Worm (Caenorhabditis elegans) whole organism, late embryonic: ENCODE measurements around the gene C34E11.4.
A peak's percentile ranks its signal among the peaks of the same experiment; 100 is the strongest.

ENCODE experiments used
- C38D4.7 ChIP-seq: fragments of 200-800 bp; sonication (Bioruptor generic); optimal IDR thresholded peaks from 2 replicates; lab custom pipeline; 2018; ENCODE audit warnings: mild to moderate bottlenecking, missing genetic modification characterization, moderate library complexity, missing compliant biosample characterization
- F13H6.1 ChIP-seq: sonication (generic microtip); optimal IDR thresholded peaks from 2 replicates; lab custom pipeline; 2016; ENCODE audit warnings: missing genetic modification characterization, missing compliant biosample characterization
- K02D7.2 ChIP-seq: sonication (generic microtip); optimal IDR thresholded peaks from 2 replicates; lab custom pipeline; 2017; ENCODE audit warnings: mild to moderate bottlenecking, missing genetic modification characterization, missing compliant biosample characterization
- T23F11.4 ChIP-seq: fragments of 200-800 bp; sonication (Bioruptor generic); optimal IDR thresholded peaks from 2 replicates; lab custom pipeline; 2018; ENCODE audit warnings: mild to moderate bottlenecking, missing genetic modification characterization, missing compliant biosample characterization
- Y22D7AL.16 ChIP-seq: sonication (generic microtip); optimal IDR thresholded peaks from 2 replicates; lab custom pipeline; 2016; ENCODE audit warnings: missing genetic modification characterization, missing compliant biosample characterization
- ahr-1 ChIP-seq: sonication (generic microtip); optimal IDR thresholded peaks from 2 replicates; lab custom pipeline; 2016; ENCODE audit warnings: missing genetic modification characterization, missing compliant biosample characterization
- ceh-14 ChIP-seq: sonication (generic microtip); optimal IDR thresholded peaks from 2 replicates; lab custom pipeline; 2016; ENCODE audit warnings: missing genotype, missing genetic modification characterization, missing compliant biosample characterization
- ceh-18 ChIP-seq: sonication (generic microtip); optimal IDR thresholded peaks from 2 replicates; lab custom pipeline; 2016; ENCODE audit warnings: missing genetic modification characterization, missing compliant biosample characterization
- ceh-19 ChIP-seq: fragments of 200-800 bp; sonication (Bioruptor generic); optimal IDR thresholded peaks from 2 replicates; lab custom pipeline; 2018; ENCODE audit warnings: mild to moderate bottlenecking, missing genetic modification characterization, missing compliant biosample characterization
- ceh-2 ChIP-seq: sonication (generic microtip); optimal IDR thresholded peaks from 2 replicates; lab custom pipeline; 2016; ENCODE audit warnings: missing genotype, missing genetic modification characterization, missing compliant biosample characterization
- ceh-30 ChIP-seq: fragments of 150-350 bp; optimal IDR thresholded peaks from 2 replicates; lab custom pipeline; 2014; ENCODE audit warnings: missing biosample characterization, missing genetic modification characterization
- ceh-34 ChIP-seq: sonication (generic microtip); optimal IDR thresholded peaks from 2 replicates; lab custom pipeline; 2016; ENCODE audit warnings: mild to moderate bottlenecking, missing genetic modification characterization, missing compliant biosample characterization
- ceh-48 ChIP-seq: sonication (generic microtip); optimal IDR thresholded peaks from 2 replicates; lab custom pipeline; 2016; ENCODE audit warnings: missing genetic modification characterization, inconsistent platforms, missing compliant biosample characterization
- ceh-9 ChIP-seq: sonication (generic microtip); optimal IDR thresholded peaks from 2 replicates; lab custom pipeline; 2016; ENCODE audit warnings: mild to moderate bottlenecking, missing genetic modification characterization, inconsistent platforms, missing compliant biosample characterization
- che-1 ChIP-seq: sonication (generic microtip); optimal IDR thresholded peaks from 2 replicates; lab custom pipeline; 2016; ENCODE audit warnings: mild to moderate bottlenecking, missing genetic modification characterization, missing compliant biosample characterization
- elt-2 ChIP-seq: sonication (generic microtip); optimal IDR thresholded peaks from 2 replicates; lab custom pipeline; 2016; ENCODE audit warnings: missing genetic modification reagents, missing genetic modification characterization, missing compliant biosample characterization
- elt-4 ChIP-seq: sonication (generic microtip); optimal IDR thresholded peaks from 2 replicates; lab custom pipeline; 2016; ENCODE audit warnings: missing genetic modification characterization, missing compliant biosample characterization
- fax-1 ChIP-seq: sonication (generic microtip); optimal IDR thresholded peaks from 2 replicates; lab custom pipeline; 2016; ENCODE audit warnings: missing genotype, missing genetic modification characterization, missing compliant biosample characterization
- fkh-6 ChIP-seq: sonication (generic microtip); optimal IDR thresholded peaks from 2 replicates; lab custom pipeline; 2016; ENCODE audit warnings: missing genetic modification characterization, missing compliant biosample characterization
- hlh-13 ChIP-seq: fragments of 200-800 bp; sonication (Bioruptor generic); optimal IDR thresholded peaks from 2 replicates; lab custom pipeline; 2018; ENCODE audit warnings: mild to moderate bottlenecking, missing genetic modification characterization, missing compliant biosample characterization
- hlh-15 ChIP-seq: sonication (generic microtip); optimal IDR thresholded peaks from 2 replicates; lab custom pipeline; 2016; ENCODE audit warnings: missing genetic modification characterization, missing compliant biosample characterization
- hlh-30 ChIP-seq: sonication (generic microtip); optimal IDR thresholded peaks from 2 replicates; lab custom pipeline; 2017; ENCODE audit warnings: antibody characterized with exemption, missing genetic modification characterization, missing compliant biosample characterization; ENCODE audit not compliant: insufficient read depth
- lim-6 ChIP-seq: sonication (generic microtip); optimal IDR thresholded peaks from 2 replicates; lab custom pipeline; 2016; ENCODE audit warnings: missing genetic modification characterization, missing compliant biosample characterization
- lin-11 ChIP-seq: fragments of 200-800 bp; sonication (Bioruptor generic); optimal IDR thresholded peaks from 2 replicates; lab custom pipeline; 2018; ENCODE audit warnings: mild to moderate bottlenecking, missing genetic modification characterization, missing compliant biosample characterization
- madf-2 ChIP-seq: sonication (generic microtip); optimal IDR thresholded peaks from 2 replicates; lab custom pipeline; 2017; ENCODE audit warnings: missing genetic modification characterization, missing compliant biosample characterization
- nfya-1 ChIP-seq: sonication (generic microtip); optimal IDR thresholded peaks from 2 replicates; lab custom pipeline; 2017; ENCODE audit warnings: missing genetic modification characterization, mild to moderate bottlenecking, missing compliant biosample characterization, antibody characterized with exemption, moderate library complexity
- nhr-11 ChIP-seq: fragments of 150-350 bp; optimal IDR thresholded peaks from 2 replicates; lab custom pipeline; 2014; ENCODE audit warnings: missing biosample characterization, missing genetic modification characterization
- nhr-232 ChIP-seq: sonication (generic microtip); optimal IDR thresholded peaks from 2 replicates; lab custom pipeline; 2016; ENCODE audit warnings: missing genetic modification characterization, missing compliant biosample characterization
- pag-3 ChIP-seq: sonication (generic microtip); optimal IDR thresholded peaks from 2 replicates; lab custom pipeline; 2016; ENCODE audit warnings: missing compliant biosample characterization, missing genetic modification characterization, borderline replicate concordance
- pat-9 ChIP-seq: fragments of 200-800 bp; sonication (Bioruptor generic); optimal IDR thresholded peaks from 2 replicates; lab custom pipeline; 2018; ENCODE audit warnings: mild to moderate bottlenecking, missing genetic modification characterization, moderate library complexity, missing compliant biosample characterization
- pax-1 ChIP-seq: fragments of 150-350 bp; optimal IDR thresholded peaks from 2 replicates; lab custom pipeline; 2014; ENCODE audit warnings: missing biosample characterization, missing genetic modification characterization
- pros-1 ChIP-seq: fragments of 150-350 bp; optimal IDR thresholded peaks from 2 replicates; lab custom pipeline; 2014; ENCODE audit warnings: missing biosample characterization, missing genetic modification reagents, missing genetic modification characterization
- ref-2 ChIP-seq: sonication (generic microtip); optimal IDR thresholded peaks from 2 replicates; lab custom pipeline; 2016; ENCODE audit warnings: missing genetic modification characterization, missing compliant biosample characterization
- sdc-2 ChIP-seq: sonication (generic microtip); optimal IDR thresholded peaks from 2 replicates; lab custom pipeline; 2016; ENCODE audit warnings: missing genotype, missing genetic modification characterization, missing compliant biosample characterization
- syd-9 ChIP-seq: sonication (generic microtip); optimal IDR thresholded peaks from 2 replicates; lab custom pipeline; 2016; ENCODE audit warnings: mild to moderate bottlenecking, missing genetic modification characterization, moderate library complexity, missing compliant biosample characterization
- tbx-2 ChIP-seq: sonication (generic microtip); optimal IDR thresholded peaks from 2 replicates; lab custom pipeline; 2016; ENCODE audit warnings: missing genetic modification characterization, missing compliant biosample characterization
- ttx-3 ChIP-seq: sonication (generic microtip); optimal IDR thresholded peaks from 2 replicates; lab custom pipeline; 2016; ENCODE audit warnings: missing genetic modification reagents, missing genetic modification characterization, missing compliant biosample characterization
- unc-3 ChIP-seq, 2 experiments: fragments of 200-800 bp in 1 of 2; sonication (Bioruptor generic) in 1 of 2; sonication (generic microtip) in 1 of 2; conservative IDR thresholded peaks in 1 of 2; optimal IDR thresholded peaks in 1 of 2; 2 replicates each; pipeline versions ENCODE4 v1.3.6 to Lab custom; 2016 to 2022; ENCODE audit warnings: missing compliant biosample characterization in 2 of 2, missing genetic modification characterization in 2 of 2, missing genetic modification reagents in 1 of 2
- unc-42 ChIP-seq: sonication (generic microtip); optimal IDR thresholded peaks from 2 replicates; lab custom pipeline; 2016; ENCODE audit warnings: missing genotype, missing genetic modification characterization, missing compliant biosample characterization
- unc-55 ChIP-seq: sonication (generic microtip); optimal IDR thresholded peaks from 2 replicates; lab custom pipeline; 2017; ENCODE audit warnings: missing biosample characterization, missing genetic modification reagents, missing genetic modification characterization

Gene C34E11.4

DNA sequence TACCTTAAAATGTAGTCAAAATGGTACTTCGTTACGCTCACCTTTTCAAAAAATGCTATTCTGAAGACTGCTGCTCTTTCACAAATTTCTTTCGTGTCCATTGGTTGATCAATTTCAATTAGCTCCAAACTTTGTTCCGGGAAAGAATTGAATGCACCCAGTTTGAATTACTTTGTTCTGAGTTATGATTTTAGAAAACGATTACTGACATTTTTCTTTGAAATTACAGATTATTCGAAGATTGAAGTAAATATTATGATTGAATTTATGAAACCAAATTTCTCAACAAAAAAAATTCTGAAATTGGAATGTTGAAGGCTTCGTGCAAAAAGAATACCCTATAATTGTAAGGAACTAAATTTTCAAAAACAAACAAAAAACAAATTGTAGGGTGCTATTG, 19.8 kb upstream of the C34E11.4 start, which contains the start of gene Y102F5A.1:
Gene Y102F5A.1, minus strand, starts transcription at position 101 of the 400 bp plus-strand sequence.
- TF ChIP-seq nhr-11 (tag; lab: Kevin White, UChicago) (no peak), T23F11.4 (GFP tag; lab: Kevin White, UChicago) (no peak), madf-2 (tag; lab: Kevin White, UChicago) (no peak), ceh-2 (tag; lab: Kevin White, UChicago) (no peak), pax-1 (tag; lab: Kevin White, UChicago) (no peak), ttx-3 (tag; lab: Kevin White, UChicago) (no peak), nfya-1 (tag; lab: Kevin White, UChicago) (no peak), sdc-2 (tag; lab: Kevin White, UChicago) (no peak), F13H6.1 (tag; lab: Kevin White, UChicago) (no peak), hlh-15 (tag; lab: Kevin White, UChicago) (no peak), nhr-232 (no peak), ceh-19 (GFP tag; lab: Kevin White, UChicago) (no peak), ahr-1 (no peak), pag-3 (tag; lab: Kevin White, UChicago) (no peak), fkh-6 (tag; lab: Kevin White, UChicago) (no peak), ref-2 (tag; lab: Kevin White, UChicago) (no peak), unc-3 (GFP tag; conservative IDR thresholded peaks at IDR 0.05; lab: Robert Waterston, UW) (no peak), unc-3 (tag; optimal IDR thresholded peaks at IDR 0.05; lab: Kevin White, UChicago) (no peak), unc-55 (GFP tag; lab: Kevin White, UChicago) (no peak), lim-6 (tag; lab: Kevin White, UChicago) (no peak)

DNA sequence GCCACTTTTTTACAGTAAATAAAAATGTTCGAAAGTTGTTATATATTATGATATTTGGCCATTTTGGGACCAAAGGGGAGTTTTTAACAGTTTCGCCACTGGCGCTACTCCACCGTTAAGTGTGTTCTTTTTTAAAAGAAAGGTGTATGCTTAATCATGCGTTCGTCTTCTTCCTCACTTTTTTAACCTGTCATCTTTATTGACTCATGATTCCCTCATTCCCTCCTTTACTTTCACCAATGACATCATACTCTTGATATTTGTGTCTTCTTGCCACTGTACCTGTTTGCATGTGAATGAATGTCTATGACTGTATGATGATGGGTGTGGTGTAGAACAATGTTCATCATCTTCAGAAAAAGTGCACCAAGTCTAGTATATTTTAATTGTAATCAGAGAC, 13.4 kb upstream of the C34E11.4 start:
- TF ChIP-seq ceh-2 (tag; lab: Kevin White, UChicago) (no peak), ceh-48 (no peak), syd-9 (tag; lab: Kevin White, UChicago) (no peak), madf-2 (tag; lab: Kevin White, UChicago) (no peak), pat-9 (tag; lab: Kevin White, UChicago) (no peak), fax-1 (tag; lab: Kevin White, UChicago) (no peak), hlh-13 (GFP tag; lab: Kevin White, UChicago) (no peak), ceh-34 (tag; lab: Kevin White, UChicago) (no peak), lin-11 (tag; lab: Kevin White, UChicago) (no peak), che-1 (tag; lab: Kevin White, UChicago) (no peak)

DNA sequence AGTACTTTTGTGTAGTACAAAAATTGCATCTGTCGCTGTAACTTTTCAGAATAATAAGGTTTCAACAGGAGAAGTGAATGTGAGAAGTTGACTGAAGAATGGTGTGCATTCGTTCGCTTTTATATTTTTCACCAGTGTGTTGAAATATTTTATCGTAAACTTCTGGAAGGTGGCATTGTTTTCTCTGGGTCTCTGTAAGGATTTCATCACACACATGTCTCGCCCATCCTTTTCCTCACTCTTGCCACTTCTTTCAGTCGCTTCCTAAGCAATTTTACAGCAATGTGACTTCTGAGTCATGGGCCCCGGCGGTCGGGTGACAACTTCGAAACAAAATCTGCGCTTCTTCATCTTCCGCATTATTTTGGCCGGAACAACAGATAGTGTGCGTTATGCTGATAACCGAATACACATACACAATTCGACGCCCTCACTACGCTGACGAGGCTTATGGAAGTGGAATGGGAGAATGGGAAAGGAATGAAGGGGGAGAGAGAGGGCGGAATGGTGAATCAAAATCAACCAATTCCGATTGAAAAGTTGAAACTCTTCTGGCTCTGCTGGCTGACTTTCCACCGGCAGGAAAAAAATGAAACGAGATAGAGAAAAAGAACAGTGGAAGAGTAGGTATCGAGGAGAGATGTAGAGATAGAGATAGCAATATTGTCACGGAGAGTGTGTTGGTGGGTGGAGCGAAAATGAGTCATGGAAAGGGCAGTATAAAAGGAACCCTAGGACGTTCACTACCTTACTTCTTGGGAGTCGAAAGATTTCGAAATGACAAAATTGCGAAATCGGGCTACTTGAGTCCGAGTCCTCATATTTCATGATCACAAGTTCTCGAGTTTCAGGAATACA, 12.4 kb upstream of the C34E11.4 start:
- TF ChIP-seq unc-42 (tag; lab: Kevin White, UChicago) (peak; percentile 3), elt-2 (tag; lab: Kevin White, UChicago) (peak; percentile 13), Y22D7AL.16 (tag; lab: Kevin White, UChicago) (no peak)

DNA sequence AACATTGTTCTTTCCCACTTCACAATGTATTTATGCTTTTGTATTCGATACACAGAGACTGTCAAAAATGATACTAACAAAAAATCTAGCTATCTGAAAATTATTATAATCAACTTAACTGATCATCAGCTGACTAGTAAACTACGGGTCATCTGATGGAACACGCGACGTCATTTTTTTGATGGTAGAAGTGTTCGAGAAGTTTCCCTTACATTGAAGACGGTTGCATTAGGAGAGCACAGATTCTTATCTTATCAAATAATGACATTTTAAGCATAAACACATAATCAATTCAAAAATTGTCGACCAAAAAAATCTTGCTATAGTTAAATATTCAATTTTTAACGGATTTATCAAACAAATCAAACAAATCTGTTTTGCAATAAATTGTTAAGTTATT, 11.3 kb upstream of the C34E11.4 start:
- peak; percentile 48 for TF ChIP-seq elt-2 (tag; lab: Kevin White, UChicago)
- no peak for TF ChIP-seq K02D7.2

DNA sequence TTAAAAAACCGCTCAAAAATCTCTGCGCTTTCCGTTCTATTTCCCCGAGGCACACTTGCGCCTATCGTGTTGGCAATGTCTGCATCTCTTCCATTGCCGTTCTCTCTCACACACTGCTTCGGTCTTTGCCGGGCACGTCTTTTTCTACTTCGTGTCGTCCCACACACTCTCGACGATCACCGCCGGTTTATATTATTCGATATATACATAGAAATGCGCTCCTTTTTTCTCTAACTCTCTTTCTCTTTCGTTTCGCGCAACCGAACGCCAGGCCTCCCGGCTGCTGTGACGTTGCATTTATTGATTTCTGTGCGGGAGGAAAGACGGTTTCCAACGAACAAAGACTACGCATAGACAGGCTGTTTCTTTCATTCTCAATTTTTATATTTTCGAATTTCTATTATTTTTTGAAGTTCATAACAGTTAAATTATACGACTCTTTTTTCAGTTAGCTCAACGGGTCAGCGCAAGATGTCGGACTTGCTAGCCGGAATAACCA, 5.9 kb upstream of the C34E11.4 start, which contains the start of gene rsd-3:
Gene rsd-3, plus strand, starts transcription at position 449 of the 499 bp plus-strand sequence.
- TF ChIP-seq unc-42 (tag; lab: Kevin White, UChicago), result peak; percentile 6
- TF ChIP-seq C38D4.7 (GFP tag; lab: Kevin White, UChicago), result no peak
- peak; percentile 44 for TF ChIP-seq ceh-2 (tag; lab: Kevin White, UChicago)
- TF ChIP-seq ceh-48, result peak; percentile 67
- TF ChIP-seq nhr-11 (tag; lab: Kevin White, UChicago), result no peak
- TF ChIP-seq unc-55 (GFP tag; lab: Kevin White, UChicago), result peak; percentile 47
- TF ChIP-seq F13H6.1 (tag; lab: Kevin White, UChicago), result peak; percentile 24
- TF ChIP-seq elt-2 (tag; lab: Kevin White, UChicago), result peak; percentile 26
- no peak for TF ChIP-seq madf-2 (tag; lab: Kevin White, UChicago)
- TF ChIP-seq pros-1 (tag; lab: Kevin White, UChicago), result peak; percentile 28
- peak; percentile 83 for TF ChIP-seq tbx-2 (tag; lab: Kevin White, UChicago)
- peak; percentile 21 for TF ChIP-seq ceh-18 (tag; lab: Kevin White, UChicago)
- no peak for TF ChIP-seq ceh-9 (tag; lab: Kevin White, UChicago)
- peak; percentile 62 for TF ChIP-seq ceh-34 (tag; lab: Kevin White, UChicago)
- TF ChIP-seq hlh-30, result peak; percentile 21
- TF ChIP-seq elt-4 (tag; lab: Kevin White, UChicago), result no peak
- TF ChIP-seq ceh-30 (tag; lab: Kevin White, UChicago), result no peak
- TF ChIP-seq ceh-14 (tag; lab: Kevin White, UChicago), result no peak
- TF ChIP-seq nfya-1 (tag; lab: Kevin White, UChicago), result peak; percentile 63
- TF ChIP-seq T23F11.4 (GFP tag; lab: Kevin White, UChicago), result no peak
- TF ChIP-seq sdc-2 (tag; lab: Kevin White, UChicago), result peak; percentile 81
